Fruit fly (Drosophila melanogaster): Measurements from ENCODE around the gene Sec23.
A peak's percentile ranks its signal among the peaks of the same experiment; 100 is the strongest.

DNA sequence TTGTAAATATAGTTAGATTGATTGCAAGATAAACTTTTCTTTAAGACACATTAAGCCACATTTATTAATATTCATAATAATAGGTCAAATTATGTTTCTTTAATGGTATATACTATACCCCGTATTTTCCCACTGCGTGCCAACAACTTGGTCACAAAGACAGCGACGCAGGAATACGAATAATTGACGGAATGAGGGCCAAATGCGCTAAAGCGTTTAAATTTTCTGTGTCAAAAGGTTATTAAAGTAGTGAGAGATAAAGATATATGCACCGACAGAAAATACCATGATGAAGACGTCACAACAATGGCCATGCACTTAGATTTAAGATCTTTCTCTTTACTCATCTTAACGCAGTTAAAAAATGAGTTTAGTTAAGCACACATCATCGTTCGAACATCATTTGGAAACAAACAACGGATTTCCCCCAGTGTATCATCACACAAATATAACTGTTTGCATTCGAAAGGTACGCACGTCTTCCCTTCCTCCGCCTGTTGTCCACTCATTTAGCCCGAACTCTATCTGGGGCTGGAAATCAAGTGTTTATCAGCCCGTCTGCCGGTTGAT, 28.4 kb upstream of the Sec23 start:
- no peak; the same call in 1 of the 2 replicates for TF ChIP-seq Ets98B (GFP tag; IDR thresholded peaks at IDR 0.05)
- TF ChIP-seq CG17806 (tag; optimal IDR thresholded peaks at IDR 0.05), result peak; percentile 45
- no peak for TF ChIP-seq D1 (tag; optimal IDR thresholded peaks at IDR 0.05)
- TF ChIP-seq EcR (GFP tag; optimal IDR thresholded peaks at IDR 0.05), result no peak
- peak; percentile 30 for TF ChIP-seq CG12605 (GFP tag; IDR thresholded peaks at IDR 0.05)
- TF ChIP-seq CG14655 (GFP tag; optimal IDR thresholded peaks at IDR 0.05), result peak; percentile 79
- peak; percentile 33; the same call in 1 of the 2 replicates for TF ChIP-seq CG32121 (GFP tag; IDR thresholded peaks at IDR 0.05)
- peak; percentile 61 for TF ChIP-seq Pif1A (GFP tag; optimal IDR thresholded peaks at IDR 0.05)
